Worm (Caenorhabditis elegans) whole organism, young adult: ENCODE measurements around the gene cyn-4.
A peak's percentile ranks its signal among the peaks of the same experiment; 100 is the strongest.

Source experiments
- B0336.3 ChIP-seq: fragments of 200-800 bp; sonication (Bioruptor generic); IDR thresholded peaks from 2 replicates; pipeline ENCODE4 v1.3.6; 2022; ENCODE audit warnings: missing genetic modification characterization, missing compliant biosample characterization
- C17E4.6 ChIP-seq: fragments of 200-800 bp; sonication (Bioruptor generic); IDR thresholded peaks from 2 replicates; pipeline ENCODE4 v1.3.6; 2022; ENCODE audit warnings: missing genetic modification reagents, missing genetic modification characterization, missing compliant biosample characterization
- F10E7.11 ChIP-seq: sonication (generic microtip); optimal IDR thresholded peaks from 2 replicates; lab custom pipeline; 2017; ENCODE audit warnings: mild to moderate bottlenecking, missing genetic modification characterization, moderate library complexity, missing compliant biosample characterization
- F23B12.7 ChIP-seq: sonication (generic microtip); optimal IDR thresholded peaks from 2 replicates; lab custom pipeline; 2017; ENCODE audit warnings: missing genetic modification characterization, mild to moderate bottlenecking, missing compliant biosample characterization, antibody characterized with exemption, moderate library complexity; ENCODE audit not compliant: insufficient read depth
- K12H6.12 ChIP-seq: fragments of 200-800 bp; sonication (Bioruptor generic); optimal IDR thresholded peaks from 2 replicates; lab custom pipeline; 2018; ENCODE audit warnings: mild to moderate bottlenecking, missing genetic modification characterization, missing compliant biosample characterization
- Y79H2A.3 ChIP-seq: fragments of 200-800 bp; sonication (Bioruptor generic); conservative IDR thresholded peaks from 2 replicates; pipeline ENCODE4 v1.3.6; 2022; ENCODE audit warnings: missing genetic modification reagents, missing genetic modification characterization, missing compliant biosample characterization
- akir-1 ChIP-seq: fragments of 200-800 bp; sonication (Bioruptor generic); optimal IDR thresholded peaks from 2 replicates; lab custom pipeline; 2018; ENCODE audit warnings: mild to moderate bottlenecking, missing genetic modification characterization, moderate library complexity, missing compliant biosample characterization
- attf-3 ChIP-seq: fragments of 200-800 bp; sonication (Bioruptor generic); conservative IDR thresholded peaks from 2 replicates; pipeline ENCODE4 v1.3.6; 2022; ENCODE audit warnings: missing genetic modification reagents, missing genetic modification characterization, missing compliant biosample characterization
- cebp-1 ChIP-seq, 2 experiments: fragments of 200-800 bp in 1 of 2; sonication (Bioruptor generic) in 1 of 2; sonication (generic microtip) in 1 of 2; IDR thresholded peaks in 1 of 2; optimal IDR thresholded peaks in 1 of 2; 2 replicates each; pipeline versions ENCODE4 v1.3.6 to Lab custom; 2017 to 2022; ENCODE audit warnings: missing compliant biosample characterization in 2 of 2, missing genetic modification characterization in 2 of 2, mild to moderate bottlenecking in 1 of 2, missing genetic modification reagents in 1 of 2, moderate library complexity in 1 of 2
- ceh-27 ChIP-seq: fragments of 200-800 bp; sonication (Bioruptor generic); optimal IDR thresholded peaks from 2 replicates; lab custom pipeline; 2018; ENCODE audit warnings: mild to moderate bottlenecking, missing genetic modification characterization, moderate library complexity, missing compliant biosample characterization
- ceh-58 ChIP-seq: fragments of 200-800 bp; sonication (Bioruptor generic); IDR thresholded peaks from 2 replicates; pipeline ENCODE4 v1.3.6; 2022; ENCODE audit warnings: missing genetic modification characterization, missing compliant biosample characterization
- ceh-91 ChIP-seq: fragments of 200-800 bp; sonication (Bioruptor generic); IDR thresholded peaks from 2 replicates; pipeline ENCODE4 v1.3.6; 2022; ENCODE audit warnings: missing genetic modification reagents, missing genetic modification characterization, missing compliant biosample characterization
- die-1 ChIP-seq: sonication (generic microtip); optimal IDR thresholded peaks from 2 replicates; lab custom pipeline; 2016; ENCODE audit warnings: missing genotype, mild to moderate bottlenecking, missing genetic modification characterization, missing compliant biosample characterization
- dox-1 ChIP-seq: fragments of 200-800 bp; sonication (Bioruptor generic); IDR thresholded peaks from 2 replicates; pipeline ENCODE4 v1.3.6; 2022; ENCODE audit warnings: missing genetic modification reagents, missing genetic modification characterization, missing compliant biosample characterization
- dpl-1 ChIP-seq: fragments of 150-350 bp; optimal IDR thresholded peaks from 2 replicates; lab custom pipeline; 2014; ENCODE audit warnings: missing biosample characterization, missing genetic modification reagents, missing genetic modification characterization
- egl-44 ChIP-seq: fragments of 200-800 bp; sonication (Bioruptor generic); IDR thresholded peaks from 2 replicates; pipeline ENCODE4 v1.3.6; 2022; ENCODE audit warnings: missing genetic modification reagents, missing genetic modification characterization, missing compliant biosample characterization
- ekl-4 ChIP-seq: fragments of 200-800 bp; sonication (Bioruptor generic); IDR thresholded peaks from 2 replicates; pipeline ENCODE4 v1.3.6; 2022; ENCODE audit warnings: missing genetic modification reagents, missing genetic modification characterization, missing compliant biosample characterization
- gei-17 ChIP-seq: fragments of 200-800 bp; sonication (Bioruptor generic); optimal IDR thresholded peaks from 2 replicates; lab custom pipeline; 2018; ENCODE audit warnings: mild to moderate bottlenecking, missing genetic modification characterization, missing compliant biosample characterization
- hlh-12 ChIP-seq: sonication (generic microtip); optimal IDR thresholded peaks from 2 replicates; lab custom pipeline; 2016; ENCODE audit warnings: missing genetic modification characterization, missing compliant biosample characterization
- hsf-1 ChIP-seq: fragments of 200-800 bp; sonication (Bioruptor generic); IDR thresholded peaks from 2 replicates; pipeline ENCODE4 v1.3.6; 2022; ENCODE audit warnings: missing genetic modification reagents, missing genetic modification characterization, missing compliant biosample characterization
- let-607 ChIP-seq, 2 experiments: fragments of 200-800 bp in 1 of 2; sonication (Bioruptor generic) in 1 of 2; sonication (generic microtip) in 1 of 2; optimal IDR thresholded peaks; 2 replicates each; lab custom pipeline; 2016 to 2018; ENCODE audit warnings: mild to moderate bottlenecking in 2 of 2, missing compliant biosample characterization in 2 of 2, missing genetic modification characterization in 2 of 2, moderate library complexity in 2 of 2, missing genotype in 1 of 2
- madf-10 ChIP-seq: sonication (generic microtip); optimal IDR thresholded peaks from 2 replicates; lab custom pipeline; 2016; ENCODE audit warnings: mild to moderate bottlenecking, missing genetic modification characterization, missing compliant biosample characterization
- madf-8 ChIP-seq: fragments of 200-800 bp; sonication (Bioruptor generic); conservative IDR thresholded peaks from 2 replicates; pipeline ENCODE4 v1.3.6; 2022; ENCODE audit warnings: missing genetic modification reagents, missing genetic modification characterization, missing compliant biosample characterization
- mcd-1 ChIP-seq: fragments of 200-800 bp; sonication (Bioruptor generic); IDR thresholded peaks from 2 replicates; pipeline ENCODE4 v1.3.6; 2022; ENCODE audit warnings: missing genetic modification reagents, missing genetic modification characterization, missing compliant biosample characterization
- mel-28 ChIP-seq: sonication (generic microtip); optimal IDR thresholded peaks from 2 replicates; lab custom pipeline; 2016; ENCODE audit warnings: borderline replicate concordance, mild to moderate bottlenecking, missing genetic modification characterization, missing compliant biosample characterization
- mxl-1 ChIP-seq: sonication (generic microtip); optimal IDR thresholded peaks from 2 replicates; lab custom pipeline; 2016; ENCODE audit warnings: missing genetic modification characterization, missing compliant biosample characterization
- nfya-1 ChIP-seq: sonication (generic microtip); optimal IDR thresholded peaks from 2 replicates; lab custom pipeline; 2017; ENCODE audit warnings: antibody characterized with exemption, missing compliant biosample characterization, missing genetic modification characterization, borderline replicate concordance; ENCODE audit not compliant: insufficient read depth
- nhr-179 ChIP-seq: sonication (generic microtip); optimal IDR thresholded peaks from 2 replicates; lab custom pipeline; 2016; ENCODE audit warnings: mild to moderate bottlenecking, missing genetic modification characterization, missing compliant biosample characterization
- nhr-80 ChIP-seq: sonication (generic microtip); optimal IDR thresholded peaks from 2 replicates; lab custom pipeline; 2016; ENCODE audit warnings: missing genetic modification characterization, missing compliant biosample characterization
- nhr-90 ChIP-seq: sonication (generic microtip); optimal IDR thresholded peaks from 2 replicates; lab custom pipeline; 2016; ENCODE audit warnings: missing genotype, mild to moderate bottlenecking, missing genetic modification characterization, missing compliant biosample characterization
- pha-4 ChIP-seq: fragments of 150-350 bp; sonication (generic microtip); optimal IDR thresholded peaks from 2 replicates; lab custom pipeline; 2014; ENCODE audit warnings: missing biosample characterization, missing genetic modification reagents, missing genetic modification characterization
- rec-8 ChIP-seq, 2 experiments: sonication (generic microtip); optimal IDR thresholded peaks; 2 replicates each; lab custom pipeline; 2016; ENCODE audit warnings: mild to moderate bottlenecking in 2 of 2, missing genetic modification characterization in 2 of 2, missing genetic modification reagents in 2 of 2, missing genotype in 2 of 2, missing biosample characterization in 1 of 2, missing compliant biosample characterization in 1 of 2, moderate library complexity in 1 of 2
- repo-1 ChIP-seq: sonication (generic microtip); optimal IDR thresholded peaks from 2 replicates; lab custom pipeline; 2017; ENCODE audit warnings: mild to moderate bottlenecking, missing genetic modification characterization, missing compliant biosample characterization
- rpc-1 ChIP-seq, 2 experiments: fragments of 150-350 bp in 1 of 2; sonication (generic microtip) in 1 of 2; optimal IDR thresholded peaks; 2 replicates each; lab custom pipeline; 2014 to 2018; ENCODE audit warnings: missing biosample characterization in 1 of 2, missing genetic modification characterization in 1 of 2, missing genetic modification reagents in 1 of 2, missing genotype in 1 of 2
- sdz-38 ChIP-seq: sonication (generic microtip); optimal IDR thresholded peaks from 2 replicates; lab custom pipeline; 2016; ENCODE audit warnings: missing genotype, missing genetic modification characterization, missing compliant biosample characterization
- snpc-1.3 ChIP-seq: sonication (generic microtip); optimal IDR thresholded peaks from 2 replicates; lab custom pipeline; 2017; ENCODE audit warnings: missing genetic modification characterization, mild to moderate bottlenecking, missing compliant biosample characterization, antibody characterized with exemption, moderate library complexity, missing genotype, missing genetic modification reagents; ENCODE audit not compliant: insufficient read depth
- snpc-3.4 ChIP-seq: sonication (generic microtip); optimal IDR thresholded peaks from 2 replicates; lab custom pipeline; 2017; ENCODE audit warnings: missing genetic modification characterization, mild to moderate bottlenecking, missing compliant biosample characterization, antibody characterized with exemption, moderate library complexity, missing genotype, missing genetic modification reagents
- tbp1 ChIP-seq: fragments of 200-800 bp; sonication (Bioruptor generic); optimal IDR thresholded peaks from 2 replicates; lab custom pipeline; 2018; ENCODE audit warnings: mild to moderate bottlenecking, missing genetic modification characterization, missing compliant biosample characterization
- unc-62 ChIP-seq: fragments of 150-350 bp; optimal IDR thresholded peaks from 2 replicates; lab custom pipeline; 2014; ENCODE audit warnings: missing biosample characterization, missing genetic modification reagents, missing genetic modification characterization
- ztf-26 ChIP-seq: sonication (generic microtip); optimal IDR thresholded peaks from 2 replicates; lab custom pipeline; 2017; ENCODE audit warnings: missing genetic modification characterization, missing compliant biosample characterization
- ztf-28 ChIP-seq: fragments of 200-800 bp; sonication (Bioruptor generic); IDR thresholded peaks from 2 replicates; pipeline ENCODE4 v1.3.6; 2022; ENCODE audit warnings: missing genetic modification reagents, missing genetic modification characterization, missing compliant biosample characterization

Gene cyn-4

ce11 chrII:10872541-10872940 lies at the start of gene cyn-4, which contains the start of gene copz-1 (continued):
- TF ChIP-seq ztf-28 (GFP tag; lab: Robert Waterston, UW) = 0 out of 2 replicates have a peak, but pooled peaks have one; percentile 49
- TF ChIP-seq dpl-1 (GFP tag; lab: Kevin White, UChicago) = peak; percentile 35
- 0 out of 2 replicates have a peak, but pooled peaks have one; percentile 37 for TF ChIP-seq ekl-4
- TF ChIP-seq egl-44 (GFP tag; lab: Robert Waterston, UW) = peak; percentile 52; the same call in 1 of the 2 replicates
- TF ChIP-seq mcd-1 (GFP tag; lab: Robert Waterston, UW) = peak; percentile 67
- no peak for TF ChIP-seq mel-28
- no peak for TF ChIP-seq repo-1 (tag; lab: Kevin White, UChicago)
- peak; percentile 66 for TF ChIP-seq ceh-91 (GFP tag; lab: Robert Waterston, UW)
- TF ChIP-seq ceh-27 = peak; percentile 86
- TF ChIP-seq dox-1 (GFP tag; lab: Robert Waterston, UW) = peak; percentile 84
- peak; percentile 43 for TF ChIP-seq snpc-1.3 (tag; lab: Kevin White, UChicago)
- TF ChIP-seq F23B12.7 = peak; percentile 6
- 0 out of 2 replicates have a peak, but pooled peaks have one; percentile 47 for TF ChIP-seq attf-3 (GFP tag; lab: Robert Waterston, UW)
- peak; percentile 37 for TF ChIP-seq tbp1
- TF ChIP-seq ztf-26 (tag; lab: Kevin White, UChicago) = no peak
- no peak for TF ChIP-seq die-1 (tag; lab: Kevin White, UChicago)
- TF ChIP-seq C17E4.6 = no peak
- TF ChIP-seq madf-8 = peak; percentile 39; the same call in 1 of the 2 replicates
- TF ChIP-seq F10E7.11 (tag; lab: Kevin White, UChicago) = no peak
- peak; percentile 47 for TF ChIP-seq K12H6.12 (tag; lab: Kevin White, UChicago)
- peak; percentile 61 for TF ChIP-seq snpc-3.4 (tag; lab: Kevin White, UChicago)

- no peak for TF ChIP-seq rpc-1 (optimal IDR thresholded peaks at IDR 0.05; lab: Kevin White, UChicago)
- no peak for TF ChIP-seq rpc-1 (tag; optimal IDR thresholded peaks at IDR 0.05; lab: Kevin White, UChicago)
- peak; percentile 83 for TF ChIP-seq nhr-80
- peak in 1 of 2 experiments; percentile 63 for TF ChIP-seq let-607 (tag; optimal IDR thresholded peaks at IDR 0.05; lab: Kevin White, UChicago)
- peak; percentile 50; the same call in 1 of the 2 replicates for TF ChIP-seq cebp-1 (GFP tag; IDR thresholded peaks at IDR 0.05; lab: Robert Waterston, UW)
- no peak for TF ChIP-seq cebp-1 (tag; optimal IDR thresholded peaks at IDR 0.05; lab: Kevin White, UChicago)
- no peak for TF ChIP-seq rec-8 (tag; optimal IDR thresholded peaks at IDR 0.05; lab: Kevin White, UChicago)
- no peak for TF ChIP-seq mxl-1
These were observed 45.9 kb upstream of the cyn-4 start, which contains the start of gene tba-4 for ce11 chrII:10918293-10918756. Gene tba-4 (plus strand): TSS chrII:10918706.

ce11 chrII:10917174-10917573 lies 44.8 kb upstream of the cyn-4 start, which contains the start of gene F44F4.10:
Gene F44F4.10 (minus strand): TSS chrII:10917274.
- TF ChIP-seq akir-1 (GFP tag; lab: Kevin White, UChicago) (no peak), hlh-12 (tag; lab: Kevin White, UChicago) (no peak), nhr-179 (tag; lab: Kevin White, UChicago) (no peak), madf-10 (no peak)

ce11 chrII:10915732-10916131 lies 43.3 kb upstream of the cyn-4 start, which contains the start of gene F44F4.9:
Gene F44F4.9 (minus strand): TSS chrII:10915832.
- TF ChIP-seq gei-17 (GFP tag; lab: Kevin White, UChicago) (no peak), madf-8 (no peak), die-1 (tag; lab: Kevin White, UChicago) (no peak), Y79H2A.3 (GFP tag; lab: Robert Waterston, UW) (no peak), ceh-58 (no peak), ztf-26 (tag; lab: Kevin White, UChicago) (no peak), ztf-28 (GFP tag; lab: Robert Waterston, UW) (no peak), F10E7.11 (tag; lab: Kevin White, UChicago) (no peak), sdz-38 (tag; lab: Kevin White, UChicago) (no peak), hsf-1 (GFP tag; lab: Robert Waterston, UW) (no peak), nhr-90 (tag; lab: Kevin White, UChicago) (no peak), nfya-1 (tag; lab: Kevin White, UChicago) (no peak), pha-4 (tag; lab: Kevin White, UChicago) (no peak), unc-62 (GFP tag; lab: Kevin White, UChicago) (no peak), B0336.3 (GFP tag; lab: Robert Waterston, UW) (no peak)
